Worm (Caenorhabditis elegans) whole organism, midembryonic: ENCODE results near the gene irld-49.

Experiments
- T22C8.4 ChIP-seq: fragments of 200-800 bp; sonication (Bioruptor generic); IDR thresholded peaks from 2 replicates; pipeline ENCODE4 v1.3.6; 2022; ENCODE audit warnings: missing genetic modification characterization, missing compliant biosample characterization
- flt-1 ChIP-seq: fragments of 200-800 bp; sonication (Bioruptor generic); IDR thresholded peaks from 2 replicates; pipeline ENCODE4 v1.3.6; 2022; ENCODE audit warnings: missing genetic modification characterization, missing compliant biosample characterization
- klf-2 ChIP-seq: fragments of 200-800 bp; sonication (Bioruptor generic); conservative IDR thresholded peaks from 2 replicates; pipeline ENCODE4 v1.3.6; 2022; ENCODE audit warnings: missing genetic modification reagents, missing genetic modification characterization, missing compliant biosample characterization
- ref-1 ChIP-seq: fragments of 200-800 bp; sonication (Bioruptor generic); conservative IDR thresholded peaks from 2 replicates; pipeline ENCODE4 v1.3.6; 2022; ENCODE audit warnings: missing genetic modification reagents, missing genetic modification characterization, missing compliant biosample characterization
- ztf-23 ChIP-seq: fragments of 200-800 bp; sonication (Bioruptor generic); IDR thresholded peaks from 2 replicates; pipeline ENCODE4 v1.3.6; 2022; ENCODE audit warnings: missing genetic modification reagents, missing genetic modification characterization, missing compliant biosample characterization

DNA sequence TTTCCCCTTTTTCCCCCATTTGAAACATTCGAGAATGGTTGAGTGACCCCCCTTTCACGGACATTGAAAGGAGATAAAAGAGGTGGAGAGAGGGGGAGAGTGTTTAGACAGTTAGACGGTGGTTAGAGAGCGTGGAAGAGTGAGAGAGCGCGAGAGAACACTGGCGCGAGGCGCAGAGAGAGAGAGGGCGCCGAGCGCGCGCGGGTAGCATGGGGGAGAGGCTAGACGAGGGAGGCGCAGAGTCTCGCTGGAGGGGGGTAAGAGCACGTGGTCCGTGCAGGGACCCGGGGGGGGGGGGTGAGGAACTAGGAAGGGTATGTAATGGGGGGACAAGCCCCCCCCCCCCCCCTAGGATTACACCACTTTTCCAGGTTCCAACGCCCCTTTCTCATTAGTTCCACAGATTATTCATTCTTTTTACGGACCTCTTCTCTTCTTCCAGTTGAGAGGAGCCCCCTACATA, 30.0 kb downstream of the irld-49 start:
- TF ChIP-seq klf-2 (GFP tag; lab: Robert Waterston, UW): no peak
- TF ChIP-seq T22C8.4 (GFP tag; lab: Robert Waterston, UW): no peak
- peak; percentile 79 for TF ChIP-seq flt-1 (GFP tag; lab: Robert Waterston, UW)
- TF ChIP-seq ref-1 (GFP tag; lab: Robert Waterston, UW): 0 out of 2 replicates have a peak, but pooled peaks have one; percentile 11
- peak; percentile 68; the same call in 1 of the 2 replicates for TF ChIP-seq ztf-23
